Worm (Caenorhabditis elegans) whole organism, L1 larva: Measurements from ENCODE around the gene idpc-6.

ENCODE experiments used
- dpl-1 ChIP-seq, 3 experiments: fragments of 150-350 bp in 2 of 3; sonication (generic microtip) in 1 of 3; optimal IDR thresholded peaks; 2 replicates each; lab custom pipeline; 2014 to 2017; ENCODE audit warnings: missing biosample characterization in 3 of 3, missing genetic modification characterization in 3 of 3, missing genetic modification reagents in 3 of 3
- hlh-4 ChIP-seq: sonication (generic microtip); optimal IDR thresholded peaks from 2 replicates; lab custom pipeline; 2016; ENCODE audit warnings: mild to moderate bottlenecking, missing genetic modification characterization, missing compliant biosample characterization
- lin-35 ChIP-seq, 2 experiments: fragments of 150-350 bp; optimal IDR thresholded peaks; 2 replicates each; lab custom pipeline; 2014; ENCODE audit warnings: missing biosample characterization in 2 of 2, missing genetic modification characterization in 2 of 2, missing genetic modification reagents in 2 of 2
- lin-39 ChIP-seq: fragments of 150-350 bp; optimal IDR thresholded peaks from 2 replicates; lab custom pipeline; 2014; ENCODE audit warnings: missing biosample characterization, missing genetic modification reagents, missing genetic modification characterization
- nhr-77 ChIP-seq: fragments of 150-350 bp; optimal IDR thresholded peaks from 2 replicates; lab custom pipeline; 2014; ENCODE audit warnings: missing biosample characterization, missing genetic modification characterization
- pag-3 ChIP-seq: sonication (generic microtip); optimal IDR thresholded peaks from 2 replicates; lab custom pipeline; 2017; ENCODE audit warnings: missing genetic modification characterization, mild to moderate bottlenecking, missing compliant biosample characterization, antibody characterized with exemption, borderline replicate concordance; ENCODE audit not compliant: insufficient read depth
- pqm-1 ChIP-seq: sonication (generic microtip); optimal IDR thresholded peaks from 3 replicates; lab custom pipeline; 2017; ENCODE audit warnings: missing biosample characterization, missing genetic modification characterization
- sptf-1 ChIP-seq: fragments of 150-350 bp; optimal IDR thresholded peaks from 2 replicates; lab custom pipeline; 2014; ENCODE audit warnings: missing biosample characterization, missing genetic modification characterization
- tlp-1 ChIP-seq: fragments of 150-350 bp; optimal IDR thresholded peaks from 2 replicates; lab custom pipeline; 2014; ENCODE audit warnings: missing biosample characterization, missing genetic modification characterization

ce11 chrV:9619850-9620249 is at the start of gene idpc-6:
- no peak for TF ChIP-seq pqm-1 (tag; lab: Kevin White, UChicago)
- no peak for TF ChIP-seq lin-39 (tag; lab: Kevin White, UChicago)
- TF ChIP-seq lin-35 (GFP tag; optimal IDR thresholded peaks at IDR 0.05; lab: Kevin White, UChicago): no peak
- TF ChIP-seq pag-3 (tag; lab: Kevin White, UChicago): no peak
- no peak for TF ChIP-seq tlp-1 (tag; lab: Kevin White, UChicago)
- no peak for TF ChIP-seq nhr-77 (tag; lab: Kevin White, UChicago)
- no peak for TF ChIP-seq dpl-1 (GFP tag; optimal IDR thresholded peaks at IDR 0.05; lab: Kevin White, UChicago)
- TF ChIP-seq hlh-4 (tag; lab: Kevin White, UChicago): no peak
- TF ChIP-seq sptf-1: no peak
